Worm (Caenorhabditis elegans) whole organism, midembryonic: Measurements from ENCODE around the gene M176.10.

ENCODE experiments used
- flt-1 ChIP-seq: fragments of 200-800 bp; sonication (Bioruptor generic); IDR thresholded peaks from 2 replicates; pipeline ENCODE4 v1.3.6; 2022; ENCODE audit warnings: missing genetic modification characterization, missing compliant biosample characterization
- klf-2 ChIP-seq: fragments of 200-800 bp; sonication (Bioruptor generic); conservative IDR thresholded peaks from 2 replicates; pipeline ENCODE4 v1.3.6; 2022; ENCODE audit warnings: missing genetic modification reagents, missing genetic modification characterization, missing compliant biosample characterization
- tab-1 ChIP-seq: fragments of 200-800 bp; sonication (Bioruptor generic); IDR thresholded peaks from 2 replicates; pipeline ENCODE4 v1.3.6; 2022; ENCODE audit warnings: missing genetic modification characterization, missing compliant biosample characterization

DNA sequence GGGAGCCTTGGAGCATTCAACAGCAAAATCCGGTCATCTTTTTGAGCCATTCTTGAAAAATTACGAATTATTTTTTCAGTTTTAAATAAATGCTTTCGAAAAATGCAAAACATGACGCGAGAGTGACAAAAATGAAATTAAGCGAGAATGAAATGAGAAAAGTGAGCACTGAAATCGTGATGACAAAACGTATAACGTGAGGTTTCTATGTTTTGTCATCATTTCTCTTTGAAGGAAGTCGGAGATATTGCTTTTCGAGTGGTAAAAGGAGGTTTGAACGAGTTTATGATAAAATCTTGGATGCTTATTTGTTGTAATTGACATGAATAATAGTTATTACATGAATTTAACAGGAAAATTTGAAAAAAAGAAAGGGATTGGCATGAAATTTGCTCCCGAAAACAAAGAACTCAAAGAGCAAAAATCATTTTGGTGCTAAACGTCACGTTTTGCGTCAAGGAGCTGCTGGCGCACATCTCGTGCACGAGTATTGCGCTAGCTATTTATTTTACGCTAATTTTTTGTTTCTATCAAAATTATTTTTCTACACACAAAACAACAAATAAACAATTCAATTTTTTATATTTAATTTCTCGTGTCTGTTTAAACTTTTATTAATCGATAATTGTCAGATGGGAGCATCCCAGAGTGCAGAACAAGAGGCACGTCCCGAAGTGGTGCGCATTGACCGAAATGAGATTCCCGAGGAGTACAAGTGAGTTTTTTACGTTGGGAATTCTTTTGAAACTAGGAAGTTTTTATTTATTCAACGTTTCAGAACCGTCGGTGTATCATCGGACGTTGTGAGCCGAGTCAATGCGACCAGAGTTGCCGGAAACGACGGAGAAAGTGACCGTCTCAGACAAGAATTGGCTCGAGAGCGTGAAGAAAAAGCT lies 9.3 kb downstream of the M176.10 start, which contains the start of the genes gss-1 and chch-3:
- no peak for TF ChIP-seq tab-1 (GFP tag; lab: Robert Waterston, UW)
- no peak for TF ChIP-seq klf-2 (GFP tag; lab: Robert Waterston, UW)
- TF ChIP-seq flt-1 = no peak
